Fruit fly (Drosophila melanogaster): Measurements from ENCODE around the gene Nup154.
A peak's percentile ranks its signal among the peaks of the same experiment; 100 is the strongest.

The Nup154 gene

DNA sequence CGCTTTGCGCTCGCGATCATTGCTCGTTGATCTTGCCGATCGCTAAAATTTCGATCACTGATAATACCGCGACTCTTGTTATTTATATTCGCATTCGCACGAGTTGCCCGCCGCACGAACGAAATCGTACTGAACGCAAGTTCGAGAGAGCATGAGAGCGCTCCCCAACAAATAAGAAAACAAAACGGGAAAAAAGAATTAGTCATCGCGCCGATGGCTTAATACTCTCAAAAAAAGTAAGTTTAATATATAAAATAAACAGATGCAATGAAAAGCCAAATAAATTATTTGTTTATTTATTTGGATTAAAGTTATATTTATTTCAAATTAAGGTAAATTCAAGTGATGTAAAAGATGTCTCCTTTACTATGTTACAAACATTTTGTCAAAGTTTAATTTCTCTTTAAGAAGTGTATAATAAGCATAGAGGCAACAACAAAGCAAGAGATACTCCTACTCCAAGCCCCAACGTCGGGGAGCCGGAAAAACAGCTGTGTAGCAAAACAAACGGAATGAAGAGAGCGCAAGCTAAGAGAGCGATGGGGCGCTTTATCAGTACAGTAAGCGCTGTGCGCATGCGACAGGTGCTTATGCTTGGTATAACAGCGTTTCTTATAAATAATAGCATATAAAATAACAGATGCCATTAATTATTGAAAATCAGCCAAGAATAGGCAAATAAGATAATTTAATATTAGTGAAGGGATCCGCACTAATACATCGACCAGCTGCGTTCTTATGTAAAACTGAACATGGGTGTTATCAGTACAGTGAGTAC, 52.9 kb downstream of the Nup154 start:
- TF ChIP-seq CG17829 (tag; optimal IDR thresholded peaks at IDR 0.05), result peak; percentile 71
- TF ChIP-seq CG34376 (GFP tag; optimal IDR thresholded peaks at IDR 0.05), result peak; percentile 53
- peak; percentile 49; the same call in 1 of the 2 replicates for TF ChIP-seq CG10959 (GFP tag; IDR thresholded peaks at IDR 0.05)
- TF ChIP-seq Neu2 (GFP tag; optimal IDR thresholded peaks at IDR 0.05; ENCODE audit: borderline replicate concordance), result no peak
- peak; percentile 80 for TF ChIP-seq nom (GFP tag; optimal IDR thresholded peaks at IDR 0.05)
- no peak; the same call in 1 of the 2 replicates for TF ChIP-seq CG11696 (GFP tag; IDR thresholded peaks at IDR 0.05)
- TF ChIP-seq crp (GFP tag; optimal IDR thresholded peaks at IDR 0.05), result peak in 1 of 2 experiments; percentile 46
- peak; percentile 79 for TF ChIP-seq CG18619 (GFP tag; optimal IDR thresholded peaks at IDR 0.05)
- TF ChIP-seq sima (GFP tag; optimal IDR thresholded peaks at IDR 0.05), result no peak
- no peak for TF ChIP-seq CG9797 (GFP tag; optimal IDR thresholded peaks at IDR 0.05)
- peak; percentile 80 for TF ChIP-seq az2 (GFP tag; optimal IDR thresholded peaks at IDR 0.05)
- TF ChIP-seq CG15514 (GFP tag; optimal IDR thresholded peaks at IDR 0.05), result peak; percentile 4
- no peak for TF ChIP-seq Atf-2 (GFP tag; optimal IDR thresholded peaks at IDR 0.05)
- peak; percentile 77 for TF ChIP-seq esg (GFP tag; conservative IDR thresholded peaks at IDR 0.05)
- TF ChIP-seq jigr1 (GFP tag; IDR thresholded peaks at IDR 0.05), result peak; percentile 77; the same call in 2 of the 3 replicates
- peak; percentile 94 for TF ChIP-seq row (GFP tag; IDR thresholded peaks at IDR 0.05)
- peak; percentile 73 for TF ChIP-seq CG13424 (tag; optimal IDR thresholded peaks at IDR 0.05)
- peak; percentile 48 for TF ChIP-seq pho (GFP tag; optimal IDR thresholded peaks at IDR 0.05)
- peak; percentile 81 for TF ChIP-seq Mrtf (GFP tag; IDR thresholded peaks at IDR 0.05)
- TF ChIP-seq dpn (GFP tag; optimal IDR thresholded peaks at IDR 0.05), result peak; percentile 43 to 86
- peak; percentile 54 for TF ChIP-seq ewg (GFP tag; optimal IDR thresholded peaks at IDR 0.05)
- no peak for TF ChIP-seq Dll (GFP tag; IDR thresholded peaks at IDR 0.05; ENCODE audit: partially characterized antibody)
- TF ChIP-seq croc (GFP tag; conservative IDR thresholded peaks at IDR 0.05), result peak; percentile 40
- peak; percentile 33 for TF ChIP-seq CG4707 (GFP tag; optimal IDR thresholded peaks at IDR 0.05)
- no peak for TF ChIP-seq gt (GFP tag; IDR thresholded peaks at IDR 0.05)
- TF ChIP-seq CG11456 (GFP tag; IDR thresholded peaks at IDR 0.05), result peak; percentile 83; the same call in 2 of the 3 replicates
- no peak for TF ChIP-seq z (GFP tag; IDR thresholded peaks at IDR 0.05)
- no peak for TF ChIP-seq inv (GFP tag; IDR thresholded peaks at IDR 0.05; ENCODE audit: partially characterized antibody)
- TF ChIP-seq CG7745 (tag; optimal IDR thresholded peaks at IDR 0.05), result no peak
- no peak for TF ChIP-seq CG18476 (GFP tag; optimal IDR thresholded peaks at IDR 0.05)
- no peak for TF ChIP-seq en (GFP tag; optimal IDR thresholded peaks at IDR 0.05)
- no peak for TF ChIP-seq Elba2 (GFP tag; optimal IDR thresholded peaks at IDR 0.05)
- TF ChIP-seq CG12155 (GFP tag; optimal IDR thresholded peaks at IDR 0.05), result peak; percentile 44
- no peak for TF ChIP-seq TFAM (GFP tag; optimal IDR thresholded peaks at IDR 0.05)
- TF ChIP-seq mld (GFP tag; IDR thresholded peaks at IDR 0.05; ENCODE audit: partially characterized antibody), result no peak
- no peak for TF ChIP-seq abd-A (tag; optimal IDR thresholded peaks at IDR 0.05)
- TF ChIP-seq CG13287 (GFP tag; IDR thresholded peaks at IDR 0.05; ENCODE audit: partially characterized antibody), result peak; percentile 26; the same call in 1 of the 2 replicates
- peak; percentile 70 for TF ChIP-seq CG16863 (GFP tag; optimal IDR thresholded peaks at IDR 0.05)
- peak; percentile 35 for TF ChIP-seq CG4730 (GFP tag; IDR thresholded peaks at IDR 0.05)
- peak; percentile 84 for TF ChIP-seq CG10267 (tag; optimal IDR thresholded peaks at IDR 0.05)
- TF ChIP-seq dmrt99B (tag; optimal IDR thresholded peaks at IDR 0.05), result peak; percentile 91
- peak; percentile 50 for TF ChIP-seq trem (tag; optimal IDR thresholded peaks at IDR 0.05)
- TF ChIP-seq CG16779 (GFP tag; IDR thresholded peaks at IDR 0.05), result no peak
- no peak for TF ChIP-seq sna (GFP tag; IDR thresholded peaks at IDR 0.05; ENCODE audit: partially characterized antibody)
- no peak for TF ChIP-seq CG31388 (GFP tag; optimal IDR thresholded peaks at IDR 0.05)
- TF ChIP-seq CG6791 (GFP tag; IDR thresholded peaks at IDR 0.05; ENCODE audit: partially characterized antibody), result no peak
- no peak for TF ChIP-seq cg (GFP tag; optimal IDR thresholded peaks at IDR 0.05)
- peak; percentile 44; the same call in 1 of the 2 replicates for TF ChIP-seq cas (GFP tag; IDR thresholded peaks at IDR 0.05)
